Fruit fly (Drosophila melanogaster) whole organism, embryonic: Measurements from ENCODE around the gene MED18.

Experiments used
- Asciz ChIP-seq: fragments of 200-800 bp; sonication (Bioruptor generic); optimal IDR thresholded peaks from 2 replicates; lab custom pipeline; 2017; ENCODE audit warnings: missing biosample characterization, mild to moderate bottlenecking, missing genetic modification characterization, missing genetic modification reagents
- CG10209 ChIP-seq: fragments of 200-800 bp; sonication (Bioruptor generic); optimal IDR thresholded peaks from 3 replicates; lab custom pipeline; 2017; ENCODE audit warnings: missing biosample characterization, mild to moderate bottlenecking, missing genetic modification characterization, missing genetic modification reagents
- CG1024 ChIP-seq: fragments of 200-800 bp; sonication (Bioruptor generic); IDR thresholded peaks from 2 replicates; pipeline ENCODE4 v1.3.6; 2022; ENCODE audit warnings: missing biosample characterization, missing genetic modification characterization
- CG10959 ChIP-seq: fragments of 200-800 bp; sonication (Bioruptor generic); IDR thresholded peaks from 2 replicates; pipeline ENCODE4 v1.3.6; 2022; ENCODE audit warnings: missing biosample characterization, missing genetic modification characterization
- CG11247 ChIP-seq: fragments of 200-800 bp; sonication (Bioruptor generic); IDR thresholded peaks from 2 replicates; pipeline ENCODE4 v1.3.6; 2022; ENCODE audit warnings: missing biosample characterization, missing genetic modification characterization
- CG18011 ChIP-seq: fragments of 200-800 bp; sonication (Bioruptor generic); optimal IDR thresholded peaks from 2 replicates; lab custom pipeline; 2017; ENCODE audit warnings: missing biosample characterization, missing genetic modification characterization, mild to moderate bottlenecking, moderate library complexity, missing genotype
- CG18764 ChIP-seq: fragments of 200-800 bp; sonication (Bioruptor generic); optimal IDR thresholded peaks from 3 replicates; lab custom pipeline; 2016; ENCODE audit warnings: missing biosample characterization, missing genetic modification characterization
- CG3281 ChIP-seq: fragments of 200-800 bp; sonication (Bioruptor generic); optimal IDR thresholded peaks from 3 replicates; lab custom pipeline; 2017; ENCODE audit warnings: missing biosample characterization, mild to moderate bottlenecking, missing genetic modification characterization
- CG34376 ChIP-seq: fragments of 200-800 bp; sonication (Bioruptor generic); optimal IDR thresholded peaks from 2 replicates; lab custom pipeline; 2018; ENCODE audit warnings: missing biosample characterization, mild to moderate bottlenecking, missing genetic modification characterization
- CG3726 ChIP-seq: fragments of 200-800 bp; sonication (Bioruptor generic); IDR thresholded peaks from 3 replicates; pipeline ENCODE4, ENCODE4 v1.3.6; 2022; ENCODE audit warnings: missing biosample characterization, missing genetic modification characterization
- CG4282 ChIP-seq: fragments of 200-800 bp; sonication (Bioruptor generic); optimal IDR thresholded peaks from 2 replicates; lab custom pipeline; 2016; ENCODE audit warnings: missing biosample characterization, missing genetic modification characterization
- CG4730 ChIP-seq: fragments of 200-800 bp; sonication (Bioruptor generic); IDR thresholded peaks from 2 replicates; pipeline ENCODE4 v1.3.6; 2022; ENCODE audit warnings: missing biosample characterization, missing genetic modification characterization
- CG6254 ChIP-seq: fragments of 200-800 bp; sonication (Bioruptor generic); optimal IDR thresholded peaks from 3 replicates; lab custom pipeline; 2017; ENCODE audit warnings: mild to moderate bottlenecking, missing biosample characterization, missing genetic modification reagents, missing genetic modification characterization
- CG8089 ChIP-seq: fragments of 200-800 bp; sonication (Bioruptor generic); optimal IDR thresholded peaks from 3 replicates; lab custom pipeline; 2016; ENCODE audit warnings: missing biosample characterization, missing genetic modification characterization
- CG8924 ChIP-seq: fragments of 200-800 bp; optimal IDR thresholded peaks from 3 replicates; lab custom pipeline; 2019; ENCODE audit warnings: missing biosample characterization, mild to moderate bottlenecking, missing genetic modification characterization, moderate library complexity
- CG8944 ChIP-seq: fragments of 200-800 bp; sonication (Bioruptor generic); optimal IDR thresholded peaks from 3 replicates; lab custom pipeline; 2016; ENCODE audit warnings: missing biosample characterization, missing genetic modification characterization
- CG9437 ChIP-seq: fragments of 200-800 bp; sonication (Bioruptor generic); optimal IDR thresholded peaks from 2 replicates; lab custom pipeline; 2018; ENCODE audit warnings: missing biosample characterization, mild to moderate bottlenecking, missing genetic modification characterization
- Camta ChIP-seq: fragments of 200-800 bp; sonication (Bioruptor generic); optimal IDR thresholded peaks from 2 replicates; lab custom pipeline; 2016; ENCODE audit warnings: missing biosample characterization, missing genetic modification characterization
- Doc2 ChIP-seq: fragments of 200-800 bp; sonication (Bioruptor generic); IDR thresholded peaks from 2 replicates; pipeline ENCODE4 v1.3.6; 2022; ENCODE audit warnings: missing biosample characterization, missing genetic modification characterization
- Fer2 ChIP-seq: fragments of 200-800 bp; sonication (Bioruptor generic); optimal IDR thresholded peaks from 2 replicates; lab custom pipeline; 2018; ENCODE audit warnings: missing biosample characterization, mild to moderate bottlenecking, missing genetic modification characterization, moderate library complexity
- MESR4 ChIP-seq: fragments of 200-800 bp; sonication (Bioruptor generic); optimal IDR thresholded peaks from 2 replicates; lab custom pipeline; 2018; ENCODE audit warnings: missing biosample characterization, mild to moderate bottlenecking, missing genetic modification characterization, moderate library complexity
- Med ChIP-seq: fragments of 200-800 bp; sonication (Bioruptor generic); peaks from one replicate; lab custom pipeline; 2016; ENCODE audit warnings: missing biosample characterization, missing genetic modification characterization, mild to moderate bottlenecking, inconsistent platforms, moderate library complexity
- Mes4 ChIP-seq: fragments of 200-800 bp; sonication (Bioruptor generic); optimal IDR thresholded peaks from 2 replicates; lab custom pipeline; 2016; ENCODE audit warnings: missing biosample characterization, missing genetic modification characterization
- NfI ChIP-seq: fragments of 200-800 bp; sonication (Bioruptor generic); optimal IDR thresholded peaks from 3 replicates; lab custom pipeline; 2018; ENCODE audit warnings: missing biosample characterization, mild to moderate bottlenecking, missing genetic modification characterization, moderate library complexity
- Six4 ChIP-seq: fragments of 200-800 bp; sonication (Bioruptor generic); optimal IDR thresholded peaks from 2 replicates; lab custom pipeline; 2016; ENCODE audit warnings: missing biosample characterization, missing genetic modification characterization
- Sox102F ChIP-seq: fragments of 200-800 bp; sonication (Bioruptor generic); optimal IDR thresholded peaks from 2 replicates; lab custom pipeline; 2018; ENCODE audit warnings: missing biosample characterization, mild to moderate bottlenecking, missing genetic modification characterization, moderate library complexity
- Usf ChIP-seq: fragments of 200-800 bp; sonication (Bioruptor generic); optimal IDR thresholded peaks from 2 replicates; lab custom pipeline; 2017; ENCODE audit warnings: missing genotype, missing biosample characterization, missing genetic modification characterization
- Xbp1 ChIP-seq: fragments of 200-800 bp; sonication (Bioruptor generic); optimal IDR thresholded peaks from 3 replicates; lab custom pipeline; 2016; ENCODE audit warnings: missing biosample characterization, mild to moderate bottlenecking, missing genetic modification characterization
- ap ChIP-seq: fragments of 200-800 bp; sonication (Bioruptor generic); IDR thresholded peaks from 2 replicates; pipeline ENCODE4 v1.3.6; 2022; ENCODE audit warnings: missing biosample characterization, missing genetic modification characterization
- ara ChIP-seq: fragments of 200-800 bp; sonication (Bioruptor generic); IDR thresholded peaks from 2 replicates; pipeline ENCODE4 v1.3.6; 2022; ENCODE audit warnings: missing biosample characterization, missing genetic modification characterization
- bab2 ChIP-seq: fragments of 200-800 bp; sonication (Bioruptor generic); optimal IDR thresholded peaks from 2 replicates; lab custom pipeline; 2016; ENCODE audit warnings: missing biosample characterization, missing genetic modification characterization
- cg ChIP-seq: fragments of 200-800 bp; sonication (Bioruptor generic); optimal IDR thresholded peaks from 3 replicates; lab custom pipeline; 2019; ENCODE audit warnings: missing biosample characterization, mild to moderate bottlenecking, missing genetic modification characterization, moderate library complexity
- da ChIP-seq: fragments of 200-800 bp; sonication (Bioruptor generic); optimal IDR thresholded peaks from 2 replicates; lab custom pipeline; 2016; ENCODE audit warnings: missing biosample characterization, missing genetic modification characterization
- fd102C ChIP-seq: fragments of 200-800 bp; sonication (Bioruptor generic); optimal IDR thresholded peaks from 2 replicates; lab custom pipeline; 2018; ENCODE audit warnings: missing biosample characterization, mild to moderate bottlenecking, missing genetic modification characterization, moderate library complexity
- ftz-f1 ChIP-seq: fragments of 200-800 bp; sonication (Bioruptor generic); optimal IDR thresholded peaks from 2 replicates; lab custom pipeline; 2016; ENCODE audit warnings: missing biosample characterization, missing genetic modification characterization
- gcm2 ChIP-seq: fragments of 200-800 bp; sonication (Bioruptor generic); optimal IDR thresholded peaks from 2 replicates; lab custom pipeline; 2016; ENCODE audit warnings: missing biosample characterization, missing genetic modification characterization
- grau ChIP-seq: fragments of 200-800 bp; optimal IDR thresholded peaks from 3 replicates; lab custom pipeline; 2019; ENCODE audit warnings: missing biosample characterization, mild to moderate bottlenecking, missing genetic modification characterization, moderate library complexity
- hb ChIP-seq: fragments of 200-800 bp; sonication (Bioruptor generic); IDR thresholded peaks from 3 replicates; pipeline ENCODE4 v1.3.6; 2022; ENCODE audit warnings: missing biosample characterization, missing genetic modification characterization; ENCODE audit not compliant: partially characterized antibody
- klu ChIP-seq: fragments of 200-800 bp; sonication (Bioruptor generic); IDR thresholded peaks from 2 replicates; pipeline ENCODE4 v1.3.6; 2022; ENCODE audit warnings: missing biosample characterization, missing genetic modification characterization
- kni ChIP-seq: fragments of 200-800 bp; sonication (Bioruptor generic); optimal IDR thresholded peaks from 3 replicates; lab custom pipeline; 2017; ENCODE audit warnings: mild to moderate bottlenecking, missing biosample characterization, missing genetic modification reagents, missing genetic modification characterization
- nerfin-2 ChIP-seq: fragments of 200-800 bp; sonication (Bioruptor generic); IDR thresholded peaks from 2 replicates; pipeline ENCODE4 v1.3.6; 2022; ENCODE audit warnings: missing biosample characterization, missing genetic modification characterization; ENCODE audit not compliant: partially characterized antibody
- pnt ChIP-seq: fragments of 200-800 bp; sonication (Bioruptor generic); optimal IDR thresholded peaks from 3 replicates; lab custom pipeline; 2016; ENCODE audit warnings: missing biosample characterization, missing genetic modification characterization
- ro ChIP-seq: fragments of 200-800 bp; sonication (Bioruptor generic); IDR thresholded peaks from 2 replicates; pipeline ENCODE4 v1.3.6; 2022; ENCODE audit warnings: missing biosample characterization, missing genetic modification characterization
- sens ChIP-seq: fragments of 200-800 bp; sonication (Bioruptor generic); peaks from one replicate; lab custom pipeline; 2016; ENCODE audit warnings: missing biosample characterization, missing genetic modification characterization
- sens-2 ChIP-seq: fragments of 200-800 bp; sonication (Bioruptor generic); IDR thresholded peaks from 2 replicates; pipeline ENCODE4 v1.3.6; 2022; ENCODE audit warnings: missing biosample characterization, missing genetic modification characterization
- sr ChIP-seq: fragments of 200-800 bp; sonication (Bioruptor generic); IDR thresholded peaks from 3 replicates; pipeline ENCODE4 v1.3.6; 2022; ENCODE audit warnings: missing biosample characterization, missing genetic modification characterization
- tx ChIP-seq: fragments of 200-800 bp; sonication (Bioruptor generic); optimal IDR thresholded peaks from 2 replicates; lab custom pipeline; 2016; ENCODE audit warnings: missing biosample characterization, missing genetic modification characterization
- usp ChIP-seq: fragments of >200 bp; optimal IDR thresholded peaks from 2 replicates; lab custom pipeline; 2017; ENCODE audit warnings: missing biosample characterization, missing genetic modification characterization
- vvl ChIP-seq: fragments of 200-800 bp; sonication (Bioruptor generic); IDR thresholded peaks from 2 replicates; pipeline ENCODE4 v1.3.6; 2022; ENCODE audit warnings: missing biosample characterization, missing genetic modification characterization
- zfh1 ChIP-seq: fragments of 200-800 bp; sonication (Bioruptor generic); IDR thresholded peaks from 3 replicates; pipeline ENCODE4 v1.3.6; 2022; ENCODE audit warnings: missing biosample characterization, missing genetic modification characterization

MED18 gene

dm6 chrX:1830396-1831218, 35.1 kb upstream of the MED18 start (continued):
- TF ChIP-seq da (GFP tag; lab: Kevin White, UChicago) (peak; percentile 76), Xbp1 (GFP tag; lab: Kevin White, UChicago) (peak; percentile 93), CG18011 (peak; percentile 81), CG1024 (GFP tag; lab: Robert Waterston, UW) (peak; percentile 93), zfh1 (GFP tag; lab: Robert Waterston, UW) (peak; percentile 98), CG34376 (GFP tag; lab: Kevin White, UChicago) (peak; percentile 95), gcm2 (peak; percentile 95), vvl (GFP tag; lab: Robert Waterston, UW) (peak; percentile 99), sens (GFP tag; lab: Kevin White, UChicago) (peak; percentile 98), CG11247 (peak; percentile 97), NfI (GFP tag; lab: Kevin White, UChicago) (peak; percentile 95), cg (GFP tag; lab: Kevin White, UChicago) (no peak), Sox102F (peak; percentile 97), klu (GFP tag; lab: Robert Waterston, UW) (peak; percentile 88), ftz-f1 (peak; percentile 36), Camta (GFP tag; lab: Kevin White, UChicago) (peak; percentile 93), pnt (GFP tag; lab: Kevin White, UChicago) (peak; percentile 92), CG10209 (GFP tag; lab: Kevin White, UChicago) (peak; percentile 94), kni (GFP tag; lab: Kevin White, UChicago) (peak; percentile 82), CG6254 (GFP tag; lab: Kevin White, UChicago) (peak; percentile 89), Med (GFP tag; lab: Kevin White, UChicago) (peak; percentile 99), Usf (GFP tag; lab: Kevin White, UChicago) (peak; percentile 91), CG8924 (tag; lab: Kevin White, UChicago) (peak; percentile 97), CG4730 (GFP tag; lab: Robert Waterston, UW) (peak; percentile 96), Doc2 (GFP tag; lab: Robert Waterston, UW) (peak; percentile 74), Asciz (GFP tag; lab: Kevin White, UChicago) (peak; percentile 90), CG3281 (GFP tag; lab: Kevin White, UChicago) (peak; percentile 96), sens-2 (GFP tag; lab: Robert Waterston, UW) (peak; percentile 96), CG4282 (GFP tag; lab: Kevin White, UChicago) (peak; percentile 87), grau (peak; percentile 95), nerfin-2 (GFP tag; lab: Robert Waterston, UW) (peak; percentile 45; the same call in 1 of the 2 replicates), sr (GFP tag; lab: Robert Waterston, UW) (peak; percentile 93), usp (no peak), CG10959 (peak; percentile 91), CG3726 (GFP tag; lab: Robert Waterston, UW) (peak; percentile 95), ara (GFP tag; lab: Robert Waterston, UW) (peak; percentile 97), ap (peak; percentile 96), CG8944 (peak; percentile 91), MESR4 (GFP tag; lab: Kevin White, UChicago) (peak; percentile 58), hb (GFP tag; lab: Robert Waterston, UW) (0 out of 3 replicates have a peak, but pooled peaks have one; percentile 30), Six4 (GFP tag; lab: Kevin White, UChicago) (peak; percentile 88), CG18764 (GFP tag; lab: Kevin White, UChicago) (peak; percentile 85), Fer2 (peak; percentile 88), CG9437 (GFP tag; lab: Kevin White, UChicago) (peak; percentile 93), bab2 (peak; percentile 94), fd102C (GFP tag; lab: Kevin White, UChicago) (peak; percentile 3), tx (GFP tag; lab: Kevin White, UChicago) (peak; percentile 92), ro (GFP tag; lab: Robert Waterston, UW) (peak; percentile 92), Mes4 (GFP tag; lab: Kevin White, UChicago) (peak; percentile 89), CG8089 (peak; percentile 89)
